Worm (Caenorhabditis elegans) whole organism, L1 larva: ENCODE results near the gene pcp-4.

ENCODE experiments used
- C16A3.4 ChIP-seq: fragments of 150-350 bp; optimal IDR thresholded peaks from 2 replicates; lab custom pipeline; 2014; ENCODE audit warnings: missing biosample characterization, missing genetic modification characterization
- F16B12.6 ChIP-seq: fragments of 150-350 bp; optimal IDR thresholded peaks from 2 replicates; lab custom pipeline; 2014; ENCODE audit warnings: missing biosample characterization, missing genetic modification characterization
- alr-1 ChIP-seq: fragments of 200-800 bp; sonication (Bioruptor generic); optimal IDR thresholded peaks from 2 replicates; lab custom pipeline; 2018; ENCODE audit warnings: borderline replicate concordance, mild to moderate bottlenecking, missing genetic modification characterization, missing compliant biosample characterization
- aly-2 ChIP-seq: fragments of 150-350 bp; optimal IDR thresholded peaks from 2 replicates; lab custom pipeline; 2014; ENCODE audit warnings: missing biosample characterization, missing genetic modification characterization
- blmp-1 ChIP-seq: fragments of 150-350 bp; optimal IDR thresholded peaks from 2 replicates; lab custom pipeline; 2014; ENCODE audit warnings: missing biosample characterization, missing genetic modification characterization
- ceh-8 ChIP-seq: fragments of 200-800 bp; sonication (Bioruptor generic); optimal IDR thresholded peaks from 2 replicates; lab custom pipeline; 2018; ENCODE audit warnings: mild to moderate bottlenecking, missing genetic modification characterization, moderate library complexity, missing compliant biosample characterization
- ceh-88 ChIP-seq: fragments of 200-800 bp; sonication (Bioruptor generic); IDR thresholded peaks from 2 replicates; pipeline ENCODE4 v1.3.6; 2022; ENCODE audit warnings: missing genetic modification characterization, missing compliant biosample characterization
- ces-1 ChIP-seq: fragments of 150-350 bp; optimal IDR thresholded peaks from 2 replicates; lab custom pipeline; 2014; ENCODE audit warnings: missing biosample characterization, missing genetic modification reagents, missing genetic modification characterization
- dsc-1 ChIP-seq: sonication (generic microtip); optimal IDR thresholded peaks from 2 replicates; lab custom pipeline; 2016; ENCODE audit warnings: mild to moderate bottlenecking, missing genetic modification characterization, missing compliant biosample characterization
- efl-3 ChIP-seq: fragments of 200-800 bp; sonication (Bioruptor generic); optimal IDR thresholded peaks from 2 replicates; lab custom pipeline; 2018; ENCODE audit warnings: mild to moderate bottlenecking, missing genetic modification characterization, missing compliant biosample characterization
- egl-13 ChIP-seq: sonication (generic microtip); optimal IDR thresholded peaks from 2 replicates; lab custom pipeline; 2016; ENCODE audit warnings: missing genotype, missing genetic modification reagents, missing genetic modification characterization, missing compliant biosample characterization
- fkh-10 ChIP-seq: sonication (generic microtip); optimal IDR thresholded peaks from 2 replicates; lab custom pipeline; 2017; ENCODE audit warnings: missing biosample characterization, missing genetic modification reagents, missing genetic modification characterization
- fkh-4 ChIP-seq: sonication (generic microtip); optimal IDR thresholded peaks from 2 replicates; lab custom pipeline; 2016; ENCODE audit warnings: missing compliant biosample characterization, missing genetic modification characterization, borderline replicate concordance
- fkh-8 ChIP-seq: sonication (generic microtip); optimal IDR thresholded peaks from 2 replicates; lab custom pipeline; 2016; ENCODE audit warnings: mild to moderate bottlenecking, missing genetic modification characterization, missing compliant biosample characterization
- grh-1 ChIP-seq: fragments of 200-800 bp; sonication (Bioruptor generic); IDR thresholded peaks from 2 replicates; pipeline ENCODE4 v1.3.6; 2022; ENCODE audit warnings: missing genetic modification reagents, missing genetic modification characterization, missing compliant biosample characterization
- hlh-4 ChIP-seq: sonication (generic microtip); optimal IDR thresholded peaks from 2 replicates; lab custom pipeline; 2016; ENCODE audit warnings: mild to moderate bottlenecking, missing genetic modification characterization, missing compliant biosample characterization
- irx-1 ChIP-seq: sonication (generic microtip); optimal IDR thresholded peaks from 2 replicates; lab custom pipeline; 2016; ENCODE audit warnings: missing genetic modification characterization, missing compliant biosample characterization
- lin-13 ChIP-seq: fragments of 150-350 bp; optimal IDR thresholded peaks from 2 replicates; lab custom pipeline; 2014; ENCODE audit warnings: missing biosample characterization, missing genetic modification reagents, missing genetic modification characterization
- lin-39 ChIP-seq: fragments of 150-350 bp; optimal IDR thresholded peaks from 2 replicates; lab custom pipeline; 2014; ENCODE audit warnings: missing biosample characterization, missing genetic modification reagents, missing genetic modification characterization
- mab-9 ChIP-seq: fragments of 200-800 bp; sonication (Bioruptor generic); IDR thresholded peaks from 2 replicates; pipeline ENCODE4 v1.3.6; 2022; ENCODE audit warnings: missing genetic modification reagents, missing genetic modification characterization, missing compliant biosample characterization
- mdl-1 ChIP-seq, 2 experiments: fragments of 150-350 bp; optimal IDR thresholded peaks; 2 replicates each; lab custom pipeline; 2014 to 2017; ENCODE audit warnings: missing biosample characterization in 2 of 2, missing genetic modification characterization in 2 of 2, inconsistent platforms in 1 of 2
- nhr-11 ChIP-seq: fragments of 150-350 bp; optimal IDR thresholded peaks from 2 replicates; lab custom pipeline; 2014; ENCODE audit warnings: missing biosample characterization, missing genetic modification characterization
- nhr-28 ChIP-seq: fragments of 150-350 bp; optimal IDR thresholded peaks from 2 replicates; lab custom pipeline; 2014; ENCODE audit warnings: missing biosample characterization, missing genetic modification characterization
- nhr-47 ChIP-seq: sonication (generic microtip); optimal IDR thresholded peaks from 2 replicates; lab custom pipeline; 2016; ENCODE audit warnings: mild to moderate bottlenecking, missing genetic modification characterization, moderate library complexity, missing compliant biosample characterization
- nhr-76 ChIP-seq: sonication (generic microtip); optimal IDR thresholded peaks from 2 replicates; lab custom pipeline; 2017; ENCODE audit warnings: missing biosample characterization, missing genetic modification characterization
- nhr-77 ChIP-seq: fragments of 150-350 bp; optimal IDR thresholded peaks from 2 replicates; lab custom pipeline; 2014; ENCODE audit warnings: missing biosample characterization, missing genetic modification characterization
- nhr-84 ChIP-seq: sonication (generic microtip); optimal IDR thresholded peaks from 2 replicates; lab custom pipeline; 2017; ENCODE audit warnings: missing biosample characterization, missing genetic modification characterization
- nhr-90 ChIP-seq: sonication (generic microtip); optimal IDR thresholded peaks from 2 replicates; lab custom pipeline; 2016; ENCODE audit warnings: mild to moderate bottlenecking, missing genetic modification characterization, missing compliant biosample characterization; ENCODE audit not compliant: poor library complexity
- snpc-4 ChIP-seq: fragments of 150-350 bp; optimal IDR thresholded peaks from 2 replicates; lab custom pipeline; 2014; ENCODE audit warnings: missing biosample characterization, missing genetic modification characterization
- sox-4 ChIP-seq: sonication (generic microtip); optimal IDR thresholded peaks from 2 replicates; lab custom pipeline; 2016; ENCODE audit warnings: missing genetic modification characterization, missing compliant biosample characterization
- swsn-7 ChIP-seq: sonication (generic microtip); optimal IDR thresholded peaks from 2 replicates; lab custom pipeline; 2016; ENCODE audit warnings: missing genetic modification characterization, missing compliant biosample characterization
- tbx-2 ChIP-seq: sonication (generic microtip); optimal IDR thresholded peaks from 2 replicates; lab custom pipeline; 2016; ENCODE audit warnings: missing genetic modification characterization, missing compliant biosample characterization
- unc-130 ChIP-seq: fragments of 150-350 bp; optimal IDR thresholded peaks from 2 replicates; lab custom pipeline; 2017; ENCODE audit warnings: missing biosample characterization, missing genetic modification characterization, inconsistent platforms
- unc-30 ChIP-seq: sonication (generic microtip); optimal IDR thresholded peaks from 2 replicates; lab custom pipeline; 2017; ENCODE audit warnings: missing biosample characterization, missing genetic modification characterization
- unc-86 ChIP-seq: sonication (generic microtip); optimal IDR thresholded peaks from 2 replicates; lab custom pipeline; 2016; ENCODE audit warnings: missing genetic modification characterization, missing compliant biosample characterization
- vab-15 ChIP-seq: sonication (generic microtip); optimal IDR thresholded peaks from 2 replicates; lab custom pipeline; 2017; ENCODE audit warnings: missing genotype, mild to moderate bottlenecking, missing genetic modification characterization, missing compliant biosample characterization
- zag-1 ChIP-seq: fragments of 150-350 bp; optimal IDR thresholded peaks from 2 replicates; lab custom pipeline; 2014; ENCODE audit warnings: missing biosample characterization, missing genetic modification characterization
- ztf-11 ChIP-seq, 2 experiments: sonication (generic microtip); optimal IDR thresholded peaks; 2 replicates each; lab custom pipeline; 2016 to 2017; ENCODE audit warnings: missing genetic modification characterization in 2 of 2, missing biosample characterization in 1 of 2, missing compliant biosample characterization in 1 of 2

The pcp-4 gene

ce11 chrV:19805548-19805947, 25.3 kb downstream of the pcp-4 start (continued):
- TF ChIP-seq grh-1 (GFP tag; lab: Robert Waterston, UW) (no peak), lin-13 (GFP tag; lab: Kevin White, UChicago) (no peak), nhr-76 (tag; lab: Kevin White, UChicago) (no peak)
- TF ChIP-seq, all 84 proteins: peak for 6

- TF ChIP-seq nhr-77 (tag; lab: Kevin White, UChicago) (no peak), sox-4 (tag; lab: Kevin White, UChicago) (peak; percentile 33), dsc-1 (tag; lab: Kevin White, UChicago) (peak; percentile 92)
Measured at ce11 chrV:19802797-19803196, 28.0 kb downstream of the pcp-4 start.

- no peak for TF ChIP-seq unc-86 (tag; lab: Kevin White, UChicago)
- peak; percentile 12 for TF ChIP-seq blmp-1
- TF ChIP-seq, all 84 proteins: peak for 1
Measured at ce11 chrV:19801033-19801432, 29.8 kb downstream of the pcp-4 start, which contains the start of gene Y116F11B.2. Gene Y116F11B.2, minus strand, starts transcription at chrV:19801133.

- no peak for TF ChIP-seq vab-15 (tag; lab: Kevin White, UChicago)
- TF ChIP-seq ceh-88 (GFP tag; lab: Robert Waterston, UW): no peak
- no peak for TF ChIP-seq mab-9 (GFP tag; lab: Robert Waterston, UW)
- TF ChIP-seq nhr-47 (tag; lab: Kevin White, UChicago): no peak
- no peak for TF ChIP-seq ces-1 (GFP tag; lab: Kevin White, UChicago)
- no peak for TF ChIP-seq tbx-2 (tag; lab: Kevin White, UChicago)
- no peak for TF ChIP-seq zag-1 (tag; lab: Kevin White, UChicago)
- no peak for TF ChIP-seq nhr-77 (tag; lab: Kevin White, UChicago)
- no peak for TF ChIP-seq ztf-11 (tag; optimal IDR thresholded peaks at IDR 0.05; lab: Kevin White, UChicago)
- no peak for TF ChIP-seq nhr-28 (tag; lab: Kevin White, UChicago)
- TF ChIP-seq nhr-11 (tag; lab: Kevin White, UChicago): no peak
- no peak for TF ChIP-seq mdl-1 (tag; optimal IDR thresholded peaks at IDR 0.05; lab: Kevin White, UChicago)
- TF ChIP-seq fkh-4 (tag; lab: Kevin White, UChicago): no peak
- TF ChIP-seq swsn-7 (tag; lab: Kevin White, UChicago): no peak
- TF ChIP-seq efl-3 (GFP tag; lab: Kevin White, UChicago): no peak
- no peak for TF ChIP-seq ceh-8 (GFP tag; lab: Kevin White, UChicago)
- TF ChIP-seq F16B12.6 (tag; lab: Kevin White, UChicago): no peak
- TF ChIP-seq irx-1: no peak
- TF ChIP-seq fkh-8 (tag; lab: Kevin White, UChicago): no peak
- TF ChIP-seq, all 84 proteins: peak for 0
Measured at ce11 chrV:19794931-19795330, 35.9 kb downstream of the pcp-4 start, which contains the start of gene M162.7. Gene M162.7, minus strand, starts transcription at chrV:19795031.

ce11 chrV:19790248-19790647, 40.6 kb downstream of the pcp-4 start:
- TF ChIP-seq swsn-7 (tag; lab: Kevin White, UChicago): no peak
- no peak for TF ChIP-seq fkh-10 (GFP tag; lab: Kevin White, UChicago)
- TF ChIP-seq nhr-76 (tag; lab: Kevin White, UChicago): no peak
- no peak for TF ChIP-seq dsc-1 (tag; lab: Kevin White, UChicago)
- no peak for TF ChIP-seq unc-30 (tag; lab: Kevin White, UChicago)
- no peak for TF ChIP-seq alr-1 (tag; lab: Kevin White, UChicago)
- TF ChIP-seq nhr-84 (tag; lab: Kevin White, UChicago): no peak
- TF ChIP-seq ces-1 (GFP tag; lab: Kevin White, UChicago): no peak
- no peak for TF ChIP-seq hlh-4 (tag; lab: Kevin White, UChicago)
- TF ChIP-seq egl-13 (tag; lab: Kevin White, UChicago): no peak
- no peak for TF ChIP-seq C16A3.4 (tag; lab: Kevin White, UChicago)
- TF ChIP-seq sox-4 (tag; lab: Kevin White, UChicago): no peak
- TF ChIP-seq unc-130 (tag; lab: Kevin White, UChicago): no peak
- TF ChIP-seq lin-39 (tag; lab: Kevin White, UChicago): no peak
- no peak for TF ChIP-seq snpc-4 (tag; lab: Kevin White, UChicago)
- no peak for TF ChIP-seq aly-2
- TF ChIP-seq nhr-90 (tag; lab: Kevin White, UChicago): no peak
